Fruit fly (Drosophila melanogaster): Measurements from ENCODE around the gene MED17.

Gene MED17

dm6 chr3R:18185385-18185784 lies 3.5 kb upstream of the MED17 start, which contains the start of the genes Arp5 and CG7208 (continued):
- TF ChIP-seq az2 (GFP tag; optimal IDR thresholded peaks at IDR 0.05) (peak; percentile 66), Ets65A (GFP tag) (peak; percentile 90), CG17359 (tag; optimal IDR thresholded peaks at IDR 0.05) (peak; percentile 74), unc-4 (GFP tag; IDR thresholded peaks at IDR 0.05; ENCODE audit: partially characterized antibody) (no peak), gcm (GFP tag; optimal IDR thresholded peaks at IDR 0.05) (no peak), Abd-B (GFP tag; optimal IDR thresholded peaks at IDR 0.05) (peak; percentile 85), CG8924 (tag; optimal IDR thresholded peaks at IDR 0.05) (peak; percentile 65), CG13287 (GFP tag; IDR thresholded peaks at IDR 0.05; ENCODE audit: partially characterized antibody) (peak; percentile 59), CG33557 (GFP tag; optimal IDR thresholded peaks at IDR 0.05) (peak; percentile 19), zfh1 (GFP tag; IDR thresholded peaks at IDR 0.05) (peak; percentile 39; the same call in 1 of the 3 replicates), CG6854 (GFP tag; optimal IDR thresholded peaks at IDR 0.05) (no peak), bcd (GFP tag; optimal IDR thresholded peaks at IDR 0.05) (peak; percentile 74), inv (GFP tag; IDR thresholded peaks at IDR 0.05; ENCODE audit: partially characterized antibody) (no peak), kah (GFP tag; optimal IDR thresholded peaks at IDR 0.05) (no peak), CG32772 (GFP tag; IDR thresholded peaks at IDR 0.05) (no peak), Atf3 (GFP tag; optimal IDR thresholded peaks at IDR 0.05) (peak; percentile 42), pzg (GFP tag; optimal IDR thresholded peaks at IDR 0.05) (peak; percentile 51), knrl (GFP tag; IDR thresholded peaks at IDR 0.05; ENCODE audit: partially characterized antibody) (no peak), HmgZ (tag; optimal IDR thresholded peaks at IDR 0.05) (peak; percentile 80), CG6689 (GFP tag; IDR thresholded peaks at IDR 0.05) (peak; percentile 88), tup (GFP tag; optimal IDR thresholded peaks at IDR 0.05) (peak; percentile 2), Sin3A (optimal IDR thresholded peaks at IDR 0.05) (peak; percentile 9), Med (GFP tag) (peak; percentile 88), pros (GFP tag; optimal IDR thresholded peaks at IDR 0.05) (no peak), E2f2 (GFP tag; IDR thresholded peaks at IDR 0.05) (peak; percentile 60; the same call in 1 of the 2 replicates), crp (GFP tag; optimal IDR thresholded peaks at IDR 0.05) (no peak), Asciz (GFP tag; optimal IDR thresholded peaks at IDR 0.05) (no peak), CG14860 (GFP tag; IDR thresholded peaks at IDR 0.05; ENCODE audit: partially characterized antibody) (no peak), CkIIα-i1 (GFP tag; IDR thresholded peaks at IDR 0.05) (no peak), Hr78 (GFP tag; optimal IDR thresholded peaks at IDR 0.05) (no peak), CG33213 (GFP tag; optimal IDR thresholded peaks at IDR 0.05) (peak; percentile 53), CG17912 (GFP tag; optimal IDR thresholded peaks at IDR 0.05) (no peak), oc (tag; optimal IDR thresholded peaks at IDR 0.05) (no peak), ftz-f1 (GFP tag; optimal IDR thresholded peaks at IDR 0.05) (no peak), CG8944 (GFP tag; optimal IDR thresholded peaks at IDR 0.05) (peak; percentile 13), pfk (GFP tag; optimal IDR thresholded peaks at IDR 0.05) (no peak), Hr3 (GFP tag; optimal IDR thresholded peaks at IDR 0.05) (peak; percentile 75), CG15269 (tag; optimal IDR thresholded peaks at IDR 0.05) (no peak), CG10147 (GFP tag; optimal IDR thresholded peaks at IDR 0.05) (peak; percentile 59), seq (GFP tag; IDR thresholded peaks at IDR 0.05) (no peak; the same call in 1 of the 2 replicates), Stat92E (GFP tag; optimal IDR thresholded peaks at IDR 0.05) (no peak), YL-1 (GFP tag; optimal IDR thresholded peaks at IDR 0.05) (peak; percentile 53), CG11560 (tag; IDR thresholded peaks at IDR 0.05) (no peak; the same call in 2 of the 3 replicates), CG6791 (GFP tag; IDR thresholded peaks at IDR 0.05; ENCODE audit: partially characterized antibody) (no peak), E2f1 (GFP tag; IDR thresholded peaks at IDR 0.05) (0 out of 2 replicates have a peak, but pooled peaks have one; percentile 30), Awh (GFP tag; IDR thresholded peaks at IDR 0.05) (no peak), ac (GFP tag; optimal IDR thresholded peaks at IDR 0.05) (no peak), ato (GFP tag; IDR thresholded peaks at IDR 0.05; ENCODE audit: partially characterized antibody) (no peak), tio (GFP tag; optimal IDR thresholded peaks at IDR 0.05) (no peak)
